Fruit fly (Drosophila melanogaster) whole organism, embryonic: Measurements from ENCODE around the gene CG2993.

Experiments used
- Awh ChIP-seq: fragments of 200-800 bp; sonication (Bioruptor generic); IDR thresholded peaks from 2 replicates; pipeline ENCODE4, ENCODE4 v1.3.6; 2022; ENCODE audit warnings: missing biosample characterization, missing genetic modification characterization
- B-H1 ChIP-seq: fragments of 200-800 bp; sonication (Bioruptor generic); IDR thresholded peaks from 3 replicates; pipeline ENCODE4 v1.3.6; 2022; ENCODE audit warnings: missing biosample characterization, missing genetic modification characterization
- Blimp-1 ChIP-seq: fragments of 200-800 bp; sonication (Bioruptor generic); optimal IDR thresholded peaks from 3 replicates; lab custom pipeline; 2018; ENCODE audit warnings: missing biosample characterization, missing genetic modification characterization, mild to moderate bottlenecking, moderate library complexity, missing genetic modification reagents
- CG10366 ChIP-seq: fragments of 200-800 bp; sonication (Bioruptor generic); IDR thresholded peaks from 2 replicates; pipeline ENCODE4 v1.3.6; 2022; ENCODE audit warnings: missing biosample characterization, missing genetic modification characterization
- CG12219 ChIP-seq: fragments of 200-800 bp; sonication (Bioruptor generic); optimal IDR thresholded peaks from 3 replicates; lab custom pipeline; 2018; ENCODE audit warnings: missing biosample characterization, mild to moderate bottlenecking, missing genetic modification characterization
- CG1233 ChIP-seq: fragments of 200-800 bp; sonication (Bioruptor generic); optimal IDR thresholded peaks from 4 replicates; lab custom pipeline; 2018; ENCODE audit warnings: missing biosample characterization, mild to moderate bottlenecking, missing genetic modification characterization
- CG14441 ChIP-seq: fragments of 200-800 bp; sonication (Bioruptor generic); IDR thresholded peaks from 2 replicates; pipeline ENCODE4 v1.3.6; 2022; ENCODE audit warnings: missing biosample characterization, missing genetic modification characterization
- CG15601 ChIP-seq: fragments of 200-800 bp; sonication (Bioruptor generic); optimal IDR thresholded peaks from 3 replicates; lab custom pipeline; 2019; ENCODE audit warnings: missing biosample characterization, mild to moderate bottlenecking, missing genetic modification characterization, moderate library complexity
- CG15696 ChIP-seq: fragments of 200-800 bp; sonication (Bioruptor generic); optimal IDR thresholded peaks from 2 replicates; lab custom pipeline; 2019; ENCODE audit warnings: missing biosample characterization, mild to moderate bottlenecking, missing genetic modification characterization, moderate library complexity
- CG17328 ChIP-seq: fragments of 200-800 bp; sonication (Bioruptor generic); IDR thresholded peaks from 2 replicates; pipeline ENCODE4 v1.3.6; 2022; ENCODE audit warnings: missing biosample characterization, missing genetic modification characterization
- CG17912 ChIP-seq: fragments of 200-800 bp; sonication (Bioruptor generic); optimal IDR thresholded peaks from 2 replicates; lab custom pipeline; 2018; ENCODE audit warnings: missing biosample characterization, mild to moderate bottlenecking, missing genetic modification characterization
- CG2202 ChIP-seq: fragments of 200-800 bp; sonication (Bioruptor generic); optimal IDR thresholded peaks from 2 replicates; lab custom pipeline; 2018; ENCODE audit warnings: missing biosample characterization, mild to moderate bottlenecking, missing genetic modification characterization
- CG2875 ChIP-seq: fragments of 200-800 bp; sonication (Bioruptor generic); optimal IDR thresholded peaks from 2 replicates; lab custom pipeline; 2017; ENCODE audit warnings: missing biosample characterization, mild to moderate bottlenecking, missing genetic modification characterization, missing genetic modification reagents
- CG3065 ChIP-seq: fragments of 200-800 bp; sonication (Bioruptor generic); optimal IDR thresholded peaks from 2 replicates; lab custom pipeline; 2016; ENCODE audit warnings: missing biosample characterization, missing genetic modification characterization
- CG5953 ChIP-seq: fragments of 200-800 bp; sonication (Bioruptor generic); IDR thresholded peaks from 2 replicates; pipeline ENCODE4 v1.3.6; 2022; ENCODE audit warnings: missing biosample characterization, missing genetic modification characterization
- CG6765 ChIP-seq: fragments of 200-800 bp; sonication (Bioruptor generic); optimal IDR thresholded peaks from 3 replicates; lab custom pipeline; 2017; ENCODE audit warnings: missing biosample characterization, mild to moderate bottlenecking, missing genetic modification characterization
- CG7271 ChIP-seq: fragments of 200-800 bp; sonication (Bioruptor generic); optimal IDR thresholded peaks from 2 replicates; lab custom pipeline; 2018; ENCODE audit warnings: missing biosample characterization, mild to moderate bottlenecking, missing genetic modification characterization, moderate library complexity
- CG7839 ChIP-seq: fragments of 200-800 bp; sonication (Bioruptor generic); optimal IDR thresholded peaks from 3 replicates; lab custom pipeline; 2018; ENCODE audit warnings: missing biosample characterization, mild to moderate bottlenecking, missing genetic modification characterization, moderate library complexity
- CG8359 ChIP-seq: fragments of 200-800 bp; sonication (Bioruptor generic); optimal IDR thresholded peaks from 2 replicates; lab custom pipeline; 2017; ENCODE audit warnings: missing biosample characterization, mild to moderate bottlenecking, missing genetic modification characterization, borderline replicate concordance
- CG8924 ChIP-seq: fragments of 200-800 bp; optimal IDR thresholded peaks from 3 replicates; lab custom pipeline; 2019; ENCODE audit warnings: missing biosample characterization, mild to moderate bottlenecking, missing genetic modification characterization, moderate library complexity
- CTCF ChIP-seq: fragments of 200-800 bp; sonication (Bioruptor generic); optimal IDR thresholded peaks from 2 replicates; lab custom pipeline; 2017; ENCODE audit warnings: missing biosample characterization, mild to moderate bottlenecking, missing genetic modification characterization, moderate library complexity
- Dip3 ChIP-seq: fragments of 200-800 bp; sonication (Bioruptor generic); optimal IDR thresholded peaks from 3 replicates; lab custom pipeline; 2016; ENCODE audit warnings: missing biosample characterization, missing genetic modification characterization
- Doc3 ChIP-seq: fragments of 200-800 bp; sonication (Bioruptor generic); IDR thresholded peaks from 3 replicates; pipeline ENCODE4 v1.3.6; 2022; ENCODE audit warnings: missing biosample characterization, missing genetic modification characterization; ENCODE audit not compliant: partially characterized antibody
- Elba2 ChIP-seq: fragments of 200-800 bp; sonication (Bioruptor generic); optimal IDR thresholded peaks from 3 replicates; lab custom pipeline; 2016; ENCODE audit warnings: missing biosample characterization, missing genetic modification characterization
- Hr3 ChIP-seq: fragments of 200-800 bp; sonication (Bioruptor generic); optimal IDR thresholded peaks from 3 replicates; lab custom pipeline; 2016; ENCODE audit warnings: missing biosample characterization, missing genetic modification characterization
- MBD-R2 ChIP-seq: fragments of 200-800 bp; sonication (Bioruptor generic); IDR thresholded peaks from 2 replicates; pipeline ENCODE4 v1.3.6; 2022; ENCODE audit warnings: missing biosample characterization, missing genetic modification characterization
- Oaz ChIP-seq: fragments of 200-800 bp; sonication (Bioruptor generic); IDR thresholded peaks from 2 replicates; pipeline ENCODE4 v1.3.6; 2022; ENCODE audit warnings: missing biosample characterization, missing genetic modification characterization
- Oli ChIP-seq: fragments of 200-800 bp; sonication (Bioruptor generic); optimal IDR thresholded peaks from 2 replicates; lab custom pipeline; 2018; ENCODE audit warnings: missing biosample characterization, mild to moderate bottlenecking, missing genetic modification characterization, moderate library complexity
- Sox100B ChIP-seq: fragments of 200-800 bp; sonication (Bioruptor generic); optimal IDR thresholded peaks from 3 replicates; lab custom pipeline; 2018; ENCODE audit warnings: missing biosample characterization, mild to moderate bottlenecking, missing genetic modification characterization
- btn ChIP-seq: fragments of 200-800 bp; sonication (Bioruptor generic); optimal IDR thresholded peaks from 2 replicates; lab custom pipeline; 2016; ENCODE audit warnings: missing biosample characterization, missing genetic modification characterization
- chinmo ChIP-seq: fragments of 200-800 bp; sonication (Bioruptor generic); IDR thresholded peaks from 4 replicates; pipeline ENCODE4 v1.3.6; 2022; ENCODE audit warnings: missing biosample characterization, missing genetic modification characterization; ENCODE audit not compliant: partially characterized antibody
- fd102C ChIP-seq: fragments of 200-800 bp; sonication (Bioruptor generic); optimal IDR thresholded peaks from 2 replicates; lab custom pipeline; 2018; ENCODE audit warnings: missing biosample characterization, mild to moderate bottlenecking, missing genetic modification characterization, moderate library complexity
- fd64A ChIP-seq: fragments of 200-800 bp; sonication (Bioruptor generic); optimal IDR thresholded peaks from 3 replicates; lab custom pipeline; 2018; ENCODE audit warnings: missing biosample characterization, mild to moderate bottlenecking, missing genetic modification characterization
- gce ChIP-seq: fragments of 200-800 bp; sonication (Bioruptor generic); IDR thresholded peaks from 3 replicates; pipeline ENCODE4 v1.3.6; 2022; ENCODE audit warnings: missing biosample characterization, missing genetic modification characterization
- gsb-n ChIP-seq: fragments of 200-800 bp; sonication (Bioruptor generic); optimal IDR thresholded peaks from 3 replicates; lab custom pipeline; 2018; ENCODE audit warnings: missing biosample characterization, mild to moderate bottlenecking, missing genetic modification characterization
- gt ChIP-seq: fragments of 200-800 bp; sonication (Bioruptor generic); IDR thresholded peaks from 2 replicates; pipeline ENCODE4 v1.3.6; 2022; ENCODE audit warnings: missing biosample characterization, missing genetic modification characterization
- kah ChIP-seq: fragments of 200-800 bp; sonication (Bioruptor generic); optimal IDR thresholded peaks from 2 replicates; lab custom pipeline; 2018; ENCODE audit warnings: missing biosample characterization, mild to moderate bottlenecking, missing genetic modification characterization
- lov ChIP-seq, 2 experiments: fragments of 200-800 bp in 1 of 2; fragments of >200 bp in 1 of 2; sonication (Bioruptor generic) in 1 of 2; IDR thresholded peaks in 1 of 2; optimal IDR thresholded peaks in 1 of 2; 2 replicates in 1 of 2; 3 replicates in 1 of 2; pipeline versions ENCODE4 v1.3.6 to Lab custom; 2017 to 2022; ENCODE audit warnings: missing biosample characterization in 1 of 2, missing genetic modification characterization in 1 of 2
- mld ChIP-seq: fragments of 200-800 bp; sonication (Bioruptor generic); IDR thresholded peaks from 3 replicates; pipeline ENCODE4 v1.3.6; 2022; ENCODE audit warnings: missing biosample characterization, missing genetic modification characterization; ENCODE audit not compliant: partially characterized antibody
- nerfin-2 ChIP-seq: fragments of 200-800 bp; sonication (Bioruptor generic); IDR thresholded peaks from 2 replicates; pipeline ENCODE4 v1.3.6; 2022; ENCODE audit warnings: missing biosample characterization, missing genetic modification characterization; ENCODE audit not compliant: partially characterized antibody
- rib ChIP-seq: fragments of 200-800 bp; sonication (Bioruptor generic); IDR thresholded peaks from 2 replicates; pipeline ENCODE4 v1.3.6; 2022; ENCODE audit warnings: missing biosample characterization, missing genetic modification characterization
- run ChIP-seq: fragments of 200-800 bp; sonication (Bioruptor generic); optimal IDR thresholded peaks from 3 replicates; lab custom pipeline; 2018; ENCODE audit warnings: missing biosample characterization, mild to moderate bottlenecking, missing genetic modification characterization
- sima ChIP-seq: fragments of 200-800 bp; sonication (Bioruptor generic); optimal IDR thresholded peaks from 2 replicates; lab custom pipeline; 2016; ENCODE audit warnings: missing biosample characterization, missing genetic modification characterization
- sob ChIP-seq: fragments of 200-800 bp; sonication (Bioruptor generic); IDR thresholded peaks from 2 replicates; pipeline ENCODE4 v1.3.6; 2022; ENCODE audit warnings: missing biosample characterization, missing genetic modification characterization
- tap ChIP-seq: fragments of 200-800 bp; optimal IDR thresholded peaks from 3 replicates; lab custom pipeline; 2019; ENCODE audit warnings: missing biosample characterization, mild to moderate bottlenecking, missing genetic modification characterization, moderate library complexity
- tgo ChIP-seq: fragments of 200-800 bp; sonication (Bioruptor generic); IDR thresholded peaks from 3 replicates; pipeline ENCODE4 v1.3.6; 2022; ENCODE audit warnings: missing biosample characterization, missing genetic modification characterization
- vnd ChIP-seq: fragments of 200-800 bp; sonication (Bioruptor generic); IDR thresholded peaks from 3 replicates; pipeline ENCODE4 v1.3.6; 2022; ENCODE audit warnings: missing biosample characterization, missing genetic modification characterization; ENCODE audit not compliant: partially characterized antibody
- wek ChIP-seq: fragments of 200-800 bp; sonication (Bioruptor generic); optimal IDR thresholded peaks from 3 replicates; lab custom pipeline; 2018; ENCODE audit warnings: missing biosample characterization, mild to moderate bottlenecking, missing genetic modification characterization, moderate library complexity
- zen2 ChIP-seq: fragments of 200-800 bp; sonication (Bioruptor generic); IDR thresholded peaks from 3 replicates; pipeline ENCODE4 v1.3.6; 2022; ENCODE audit warnings: missing biosample characterization, missing genetic modification characterization; ENCODE audit not compliant: partially characterized antibody
- zfh1 ChIP-seq: fragments of 200-800 bp; sonication (Bioruptor generic); IDR thresholded peaks from 3 replicates; pipeline ENCODE4 v1.3.6; 2022; ENCODE audit warnings: missing biosample characterization, missing genetic modification characterization

The CG2993 gene

dm6 chr3R:7779620-7780019 is 30.2 kb downstream of the CG2993 start (continued):
- TF ChIP-seq lov (optimal IDR thresholded peaks at IDR 0.05; lab: Kevin White, UChicago), result no peak
- TF ChIP-seq lov (GFP tag; IDR thresholded peaks at IDR 0.05; lab: Robert Waterston, UW), result peak; percentile 78; the same call in 2 of the 3 replicates
- 0 out of 2 replicates have a peak, but pooled peaks have one; percentile 21 for TF ChIP-seq CG14441 (GFP tag; lab: Robert Waterston, UW)
- TF ChIP-seq CG8924 (tag; lab: Kevin White, UChicago), result no peak
- no peak for TF ChIP-seq vnd
- TF ChIP-seq wek (GFP tag; lab: Kevin White, UChicago), result peak; percentile 84
- TF ChIP-seq Awh, result peak; percentile 49; the same call in 1 of the 2 replicates
- no peak for TF ChIP-seq MBD-R2 (GFP tag; lab: Robert Waterston, UW)
- peak; percentile 74 for TF ChIP-seq CTCF (GFP tag; lab: Kevin White, UChicago)
- TF ChIP-seq gt (GFP tag; lab: Robert Waterston, UW), result no peak
- peak; percentile 81 for TF ChIP-seq CG7271 (tag; lab: Kevin White, UChicago)
- TF ChIP-seq gsb-n (tag; lab: Kevin White, UChicago), result no peak
- TF ChIP-seq CG8359, result peak; percentile 30
- TF ChIP-seq CG6765 (GFP tag; lab: Kevin White, UChicago), result no peak
- TF ChIP-seq Dip3 (GFP tag; lab: Kevin White, UChicago), result no peak
- peak; percentile 11 for TF ChIP-seq CG15696 (tag; lab: Kevin White, UChicago)
- peak; percentile 74 for TF ChIP-seq CG17912 (GFP tag; lab: Kevin White, UChicago)
- no peak for TF ChIP-seq CG10366
- TF ChIP-seq run (tag; lab: Kevin White, UChicago), result no peak
- TF ChIP-seq CG3065 (GFP tag; lab: Kevin White, UChicago), result no peak
- TF ChIP-seq nerfin-2, result no peak
- no peak for TF ChIP-seq B-H1 (GFP tag; lab: Robert Waterston, UW)
- TF ChIP-seq mld, result no peak
- no peak for TF ChIP-seq tgo (GFP tag; lab: Robert Waterston, UW)
- no peak for TF ChIP-seq Elba2
- TF ChIP-seq zen2 (GFP tag; lab: Robert Waterston, UW), result peak; percentile 16; the same call in 1 of the 3 replicates
- peak; percentile 42 for TF ChIP-seq Oli (tag; lab: Kevin White, UChicago)
- no peak for TF ChIP-seq Hr3 (GFP tag; lab: Kevin White, UChicago)
- TF ChIP-seq tap, result peak; percentile 19
- peak; percentile 37 for TF ChIP-seq Sox100B (GFP tag; lab: Kevin White, UChicago)
- no peak for TF ChIP-seq CG5953 (GFP tag; lab: Robert Waterston, UW)
- peak; percentile 34 for TF ChIP-seq fd64A (GFP tag; lab: Kevin White, UChicago)
- peak; percentile 61 for TF ChIP-seq CG2875 (GFP tag; lab: Kevin White, UChicago)
- TF ChIP-seq gce (GFP tag; lab: Robert Waterston, UW), result peak; percentile 78; the same call in 2 of the 3 replicates
- 0 out of 4 replicates have a peak, but pooled peaks have one; percentile 38 for TF ChIP-seq chinmo (GFP tag; lab: Robert Waterston, UW)
- no peak for TF ChIP-seq sob
- TF ChIP-seq kah (GFP tag; lab: Kevin White, UChicago), result no peak
- no peak for TF ChIP-seq sima (GFP tag; lab: Kevin White, UChicago)
- TF ChIP-seq zfh1 (GFP tag; lab: Robert Waterston, UW), result no peak
- TF ChIP-seq CG2202 (tag; lab: Kevin White, UChicago), result no peak
- TF ChIP-seq Blimp-1, result no peak
- peak; percentile 25 for TF ChIP-seq btn (GFP tag; lab: Kevin White, UChicago)
- peak; percentile 57 for TF ChIP-seq CG1233 (GFP tag; lab: Kevin White, UChicago)
- TF ChIP-seq Doc3 (GFP tag; lab: Robert Waterston, UW), result no peak
- TF ChIP-seq CG12219, result peak; percentile 45
- TF ChIP-seq fd102C (GFP tag; lab: Kevin White, UChicago), result peak; percentile 20
- TF ChIP-seq Oaz (GFP tag; lab: Robert Waterston, UW), result no peak
- peak; percentile 58; the same call in 1 of the 2 replicates for TF ChIP-seq CG17328 (GFP tag; lab: Robert Waterston, UW)
- TF ChIP-seq rib, result no peak
- TF ChIP-seq CG15601 (tag; lab: Kevin White, UChicago), result peak; percentile 37
- peak; percentile 31 for TF ChIP-seq CG7839 (tag; lab: Kevin White, UChicago)
